Worm (Caenorhabditis elegans): ENCODE results near the gene tomm-70.

DNA sequence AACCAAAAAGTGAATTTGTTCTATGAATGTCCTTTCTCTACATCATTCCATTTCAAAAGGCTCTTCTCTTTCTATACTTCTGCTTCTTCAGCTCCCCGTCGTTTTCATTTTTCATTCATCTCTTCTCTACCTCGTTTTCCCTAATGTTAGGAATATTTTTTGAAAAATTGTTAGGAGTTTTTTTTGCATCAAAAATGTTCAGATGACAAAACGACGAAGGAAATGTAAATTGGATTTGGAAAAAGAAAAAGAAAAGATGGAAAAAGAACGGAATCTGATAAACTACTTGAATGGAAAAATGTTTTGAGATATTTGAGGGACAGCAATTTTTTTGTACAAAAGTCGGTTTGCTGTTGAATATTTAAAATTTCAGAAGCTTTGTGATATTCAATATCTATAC is 9.8 kb downstream of the tomm-70 start:
- TF ChIP-seq hmg-4 (GFP tag; optimal IDR thresholded peaks at IDR 0.05), result no peak
- no peak for TF ChIP-seq ceh-13 (GFP tag; optimal IDR thresholded peaks at IDR 0.05)
- TF ChIP-seq tbx-37 (GFP tag; conservative IDR thresholded peaks at IDR 0.05), result no peak
- TF ChIP-seq flt-1 (GFP tag; IDR thresholded peaks at IDR 0.05), result no peak
